Worm (Caenorhabditis elegans): ENCODE measurements around the gene csa-1.

Gene csa-1

ce11 chrII:9319058-9319915, at the start of gene csa-1, which contains the start of gene wdfy-2:
csa-1 (minus strand) TSS chrII:9319726.
wdfy-2 (plus strand) TSS chrII:9319865.
- TF ChIP-seq unc-62 (GFP tag; optimal IDR thresholded peaks at IDR 0.05), result no peak

DNA sequence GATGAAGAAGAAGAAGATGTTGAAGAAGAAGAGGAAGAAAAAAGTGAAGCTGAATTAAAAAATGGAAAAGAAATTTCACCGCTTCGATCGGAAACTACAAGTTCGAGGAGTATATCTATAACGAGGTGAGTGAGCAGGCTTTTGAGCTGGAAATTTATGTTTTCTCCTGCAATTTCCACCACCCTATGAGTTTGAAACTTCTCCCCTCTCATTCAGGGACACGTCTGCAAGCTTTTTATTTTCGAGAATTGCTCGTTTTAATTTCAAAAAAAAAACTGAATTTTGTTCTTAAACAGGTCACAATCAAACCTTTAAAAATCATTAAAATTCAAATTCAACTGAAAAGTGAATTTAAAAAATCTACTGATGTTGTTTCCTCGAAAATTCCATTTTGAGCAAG, 42.7 kb upstream of the csa-1 start:
- TF ChIP-seq unc-62 (GFP tag; optimal IDR thresholded peaks at IDR 0.05), result no peak

DNA sequence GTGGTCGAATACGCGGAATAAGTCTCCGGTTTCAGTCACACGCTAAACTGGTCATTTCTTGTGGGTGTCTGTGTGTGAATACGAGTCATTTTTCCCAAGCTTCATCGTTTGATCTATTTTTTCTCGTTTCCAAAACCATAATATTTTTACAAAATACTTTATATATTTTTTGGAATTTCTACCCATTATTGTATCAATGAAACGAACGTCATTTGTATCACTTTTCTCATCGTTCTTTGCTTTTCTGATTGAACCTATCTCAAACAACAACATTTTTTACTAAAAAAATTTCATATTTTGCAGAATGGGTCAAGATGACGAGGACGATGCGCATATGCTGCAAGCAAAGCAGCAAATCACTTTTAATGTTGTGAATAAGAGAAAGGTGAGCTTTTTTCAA, 38.7 kb upstream of the csa-1 start, which contains the start of gene mel-11:
mel-11 (plus strand) TSS at position 301 of the 400 bp plus-strand sequence.
- no peak for TF ChIP-seq unc-62 (GFP tag; optimal IDR thresholded peaks at IDR 0.05)

- TF ChIP-seq unc-62 (GFP tag; optimal IDR thresholded peaks at IDR 0.05), result no peak
These were observed 37.2 kb upstream of the csa-1 start for ce11 chrII:9356723-9357122.

DNA sequence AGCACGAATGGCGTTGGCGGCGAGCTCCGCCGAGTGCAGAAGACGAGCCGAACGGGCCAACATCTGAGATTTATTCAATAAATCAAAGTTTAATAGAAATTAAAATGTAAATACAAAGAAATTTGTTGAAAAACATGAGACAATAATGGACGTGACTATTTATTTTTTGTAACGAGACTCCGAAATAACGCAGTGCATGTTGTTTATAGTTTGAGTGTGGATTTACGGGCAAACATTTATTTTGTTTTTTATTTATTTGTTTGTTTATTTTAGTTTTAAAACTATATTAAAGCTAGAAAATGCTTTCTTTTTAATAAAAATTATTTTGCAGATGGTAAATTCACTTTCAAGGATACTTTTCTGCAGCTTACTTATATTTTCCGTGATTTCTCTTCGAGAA, 33.1 kb upstream of the csa-1 start, which contains the start of the genes sdhb-1 and cup-15:
sdhb-1 (minus strand) TSS at position 63 of the 400 bp plus-strand sequence.
cup-15 (plus strand) TSS at position 332 of the 400 bp plus-strand sequence.
- TF ChIP-seq unc-62 (GFP tag; optimal IDR thresholded peaks at IDR 0.05), result no peak

- no peak for TF ChIP-seq unc-62 (GFP tag; optimal IDR thresholded peaks at IDR 0.05)
These were observed 27.9 kb upstream of the csa-1 start for ce11 chrII:9347444-9347843.

- TF ChIP-seq unc-62 (GFP tag; optimal IDR thresholded peaks at IDR 0.05), result no peak
These were observed 27.0 kb upstream of the csa-1 start, which contains the start of gene F42A8.1 for ce11 chrII:9346490-9346889. F42A8.1 (minus strand) TSS chrII:9346590.

DNA sequence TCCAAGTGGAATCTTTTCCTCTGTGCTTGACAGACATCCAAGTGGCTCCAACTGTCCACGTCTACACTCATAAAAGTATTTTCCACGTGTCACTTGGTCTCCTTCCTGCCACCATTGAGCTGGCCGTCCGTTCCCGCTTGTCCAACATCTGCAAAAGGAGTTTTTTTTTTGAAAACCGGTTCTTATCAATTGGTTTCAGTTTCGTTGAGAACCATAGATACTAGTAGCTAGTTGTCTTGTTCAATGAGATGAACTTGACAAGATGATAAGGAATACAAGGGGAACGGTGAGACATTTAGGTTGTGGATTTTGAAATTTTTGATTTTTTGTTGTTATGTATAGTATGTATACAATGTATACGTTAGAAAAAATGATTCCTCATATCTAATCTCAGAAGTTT, 26.3 kb upstream of the csa-1 start:
- no peak for TF ChIP-seq unc-62 (GFP tag; optimal IDR thresholded peaks at IDR 0.05)

DNA sequence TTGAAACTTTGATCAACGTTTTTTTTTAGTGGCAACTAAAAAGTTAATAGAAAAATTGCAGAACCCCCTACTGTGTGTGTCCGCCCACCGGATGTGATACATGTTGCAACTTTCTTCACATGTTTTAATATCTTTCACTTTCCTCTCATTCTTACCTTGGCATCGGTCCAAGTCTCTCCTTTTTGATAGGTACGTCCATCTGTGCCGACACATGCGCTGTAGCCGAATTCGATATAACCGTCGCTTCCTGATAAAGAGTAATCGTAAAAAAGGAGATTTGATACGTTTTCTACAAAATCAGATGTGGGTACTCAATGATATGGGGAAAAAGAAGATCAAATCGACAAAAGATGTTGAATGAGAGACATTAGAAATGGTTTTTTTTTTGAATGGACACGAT, 25.6 kb upstream of the csa-1 start:
- TF ChIP-seq unc-62 (GFP tag; optimal IDR thresholded peaks at IDR 0.05), result no peak

ce11 chrII:9343955-9344354, 24.4 kb upstream of the csa-1 start:
- no peak for TF ChIP-seq unc-62 (GFP tag; optimal IDR thresholded peaks at IDR 0.05)

DNA sequence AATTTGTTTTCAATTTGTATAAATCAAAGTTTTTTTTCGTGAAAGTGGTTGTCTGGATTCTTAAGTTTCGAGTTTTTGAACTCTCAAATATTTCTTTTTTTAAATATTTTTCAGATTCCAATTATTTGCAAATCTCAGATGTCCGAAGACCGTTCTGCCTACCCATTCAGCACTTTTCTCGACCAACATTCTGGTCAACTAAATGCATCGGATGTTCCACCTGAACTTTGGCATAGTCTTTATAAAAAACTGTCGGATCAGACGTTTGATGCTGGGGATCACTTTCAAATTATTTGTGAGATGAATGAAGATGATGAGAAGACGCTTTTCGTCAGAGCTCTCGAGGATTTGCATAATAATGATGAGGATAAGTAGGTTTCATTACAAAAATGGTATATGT, 19.3 kb upstream of the csa-1 start, which contains the start of gene ttll-12:
ttll-12 (plus strand) TSS at position 139 of the 400 bp plus-strand sequence.
- no peak for TF ChIP-seq unc-62 (GFP tag; optimal IDR thresholded peaks at IDR 0.05)

ce11 chrII:9336651-9337050, 17.1 kb upstream of the csa-1 start:
- TF ChIP-seq unc-62 (GFP tag; optimal IDR thresholded peaks at IDR 0.05), result no peak

- no peak for TF ChIP-seq unc-62 (GFP tag; optimal IDR thresholded peaks at IDR 0.05)
These were observed 14.2 kb upstream of the csa-1 start, which contains the start of gene scp-1 for ce11 chrII:9333714-9334113. scp-1 (plus strand) TSS chrII:9334014.

- TF ChIP-seq unc-62 (GFP tag; optimal IDR thresholded peaks at IDR 0.05), result no peak
These were observed 13.5 kb upstream of the csa-1 start for ce11 chrII:9333034-9333433.

ce11 chrII:9331343-9331742, 11.8 kb upstream of the csa-1 start, which contains the start of gene eif-3.F:
eif-3.F (plus strand) TSS chrII:9331643.
- no peak for TF ChIP-seq unc-62 (GFP tag; optimal IDR thresholded peaks at IDR 0.05)

- no peak for TF ChIP-seq unc-62 (GFP tag; optimal IDR thresholded peaks at IDR 0.05)
These were observed 9.9 kb upstream of the csa-1 start, which contains the start of gene wbp-2 for ce11 chrII:9329474-9329873. wbp-2 (plus strand) TSS chrII:9329774.

DNA sequence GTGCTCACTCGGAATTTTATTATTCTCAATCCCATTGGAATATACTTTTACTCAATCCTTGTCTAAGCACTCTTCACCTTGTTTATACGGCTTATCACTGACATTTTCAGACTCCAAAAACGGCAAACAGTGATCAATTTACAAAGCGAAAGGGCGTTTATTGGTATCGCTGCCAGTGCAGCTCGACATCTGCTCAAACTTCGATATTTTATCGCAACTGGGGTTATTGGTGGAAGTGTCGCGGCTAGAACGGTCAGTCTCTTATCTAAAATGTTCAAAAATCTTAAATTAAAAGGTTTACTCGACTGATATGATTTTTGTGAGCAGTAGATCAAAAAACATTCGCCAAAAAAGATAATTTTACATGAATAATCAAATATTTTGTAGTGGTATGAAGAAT, 6.0 kb upstream of the csa-1 start:
- no peak for TF ChIP-seq unc-62 (GFP tag; optimal IDR thresholded peaks at IDR 0.05)

All from whole organism, dauer.